Fruit fly (Drosophila melanogaster) whole organism, embryonic: ENCODE results near the gene Nnp-1.

Source experiments
- CG17385 ChIP-seq: fragments of 200-800 bp; sonication (Bioruptor generic); optimal IDR thresholded peaks from 3 replicates; lab custom pipeline; 2018; ENCODE audit warnings: missing biosample characterization, mild to moderate bottlenecking, missing genetic modification characterization
- CG34422 ChIP-seq: fragments of 200-800 bp; sonication (Bioruptor generic); IDR thresholded peaks from 3 replicates; pipeline ENCODE4 v1.3.6; 2022; ENCODE audit warnings: missing biosample characterization, missing genetic modification characterization
- corto ChIP-seq: fragments of 200-800 bp; sonication (Bioruptor generic); optimal IDR thresholded peaks from 2 replicates; lab custom pipeline; 2016; ENCODE audit warnings: missing biosample characterization, mild to moderate bottlenecking, missing genetic modification characterization, moderate library complexity
- ewg ChIP-seq: fragments of 200-800 bp; sonication (Bioruptor generic); optimal IDR thresholded peaks from 3 replicates; lab custom pipeline; 2017; ENCODE audit warnings: mild to moderate bottlenecking, missing biosample characterization, missing genetic modification reagents, missing genetic modification characterization
- ind ChIP-seq: fragments of 200-800 bp; sonication (Bioruptor generic); optimal IDR thresholded peaks from 3 replicates; lab custom pipeline; 2016; ENCODE audit warnings: missing biosample characterization, missing genetic modification characterization
- pan ChIP-seq, 4 experiments: fragments of >200 bp in 3 of 4; fragments of 200-800 bp in 1 of 4; sonication (Bioruptor generic) in 1 of 4; optimal IDR thresholded peaks in 3 of 4; IDR thresholded peaks in 1 of 4; 2 replicates each; pipeline versions ENCODE4 v1.3.6 to Lab custom; 2017 to 2022; ENCODE audit warnings: missing biosample characterization in 2 of 4, missing genetic modification characterization in 2 of 4, mixed read lengths in 1 of 4
- stc ChIP-seq: fragments of 200-800 bp; sonication (Bioruptor generic); IDR thresholded peaks from 2 replicates; pipeline ENCODE4 v1.3.6; 2022; ENCODE audit warnings: missing biosample characterization, missing genetic modification characterization

- TF ChIP-seq corto (GFP tag; lab: Kevin White, UChicago) = no peak
- TF ChIP-seq CG34422 (GFP tag; lab: Robert Waterston, UW) = no peak
- no peak for TF ChIP-seq CG17385 (GFP tag; lab: Kevin White, UChicago)
- no peak for TF ChIP-seq ewg (GFP tag; lab: Kevin White, UChicago)
- TF ChIP-seq ind (GFP tag; lab: Kevin White, UChicago) = no peak
- no peak for TF ChIP-seq stc (GFP tag; lab: Robert Waterston, UW)
- no peak for TF ChIP-seq pan (optimal IDR thresholded peaks at IDR 0.05; lab: Kevin White, UChicago)
- no peak for TF ChIP-seq pan (GFP tag; optimal IDR thresholded peaks at IDR 0.05 in 1 of 2, IDR thresholded peaks at IDR 0.05 in 1 of 2)
Measured at dm6 chr2L:13412219-13412618, 46.2 kb upstream of the Nnp-1 start, which contains the start of gene Flad2.
